Worm (Caenorhabditis elegans) whole organism, L4/young adult: ENCODE data around the gene fut-8.

Experiments used
- W03F9.2 ChIP-seq: fragments of 150-350 bp; optimal IDR thresholded peaks from 2 replicates; lab custom pipeline; 2014; ENCODE audit warnings: missing biosample characterization, missing genetic modification characterization
- dao-5 ChIP-seq: sonication (generic microtip); optimal IDR thresholded peaks from 2 replicates; lab custom pipeline; 2016; ENCODE audit warnings: missing genotype, missing genetic modification characterization, moderate library complexity, missing compliant biosample characterization
- him-1 ChIP-seq: sonication (generic microtip); optimal IDR thresholded peaks from 2 replicates; lab custom pipeline; 2016; ENCODE audit warnings: missing genotype, missing genetic modification reagents, missing genetic modification characterization, missing compliant biosample characterization

Gene fut-8

DNA sequence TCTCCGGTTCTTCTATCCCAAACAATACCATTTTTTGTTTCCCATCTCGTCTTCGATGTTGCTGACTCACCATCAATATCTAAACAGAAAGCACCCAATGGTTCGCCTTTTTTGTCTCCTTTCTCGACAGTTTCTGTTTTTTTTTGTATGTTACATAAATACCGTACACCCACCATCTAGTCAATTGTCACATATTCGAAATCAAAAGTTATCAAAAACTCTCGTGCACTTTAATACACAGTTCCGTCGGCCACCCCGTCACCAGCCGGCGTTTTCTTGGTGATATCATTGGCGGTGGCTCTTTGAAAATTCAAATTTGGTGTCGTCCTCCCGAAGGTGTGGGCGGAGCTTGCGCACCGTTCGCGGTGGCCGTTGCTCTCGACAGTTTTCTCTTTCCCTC lies 17.6 kb upstream of the fut-8 start:
- TF ChIP-seq him-1 (tag; lab: Kevin White, UChicago) (no peak), dao-5 (tag; lab: Kevin White, UChicago) (no peak), W03F9.2 (tag; lab: Kevin White, UChicago) (no peak)

ce11 chrV:6003301-6003700 lies 13.0 kb upstream of the fut-8 start, which contains the start of gene fos-1:
Gene fos-1, plus strand, starts transcription at chrV:6003601.
- TF ChIP-seq dao-5 (tag; lab: Kevin White, UChicago): no peak
- TF ChIP-seq W03F9.2 (tag; lab: Kevin White, UChicago): no peak
- no peak for TF ChIP-seq him-1 (tag; lab: Kevin White, UChicago)

ce11 chrV:6000368-6000802 lies 10.1 kb upstream of the fut-8 start:
- TF ChIP-seq W03F9.2 (tag; lab: Kevin White, UChicago) (peak; percentile 72), him-1 (tag; lab: Kevin White, UChicago) (peak; percentile 51), dao-5 (tag; lab: Kevin White, UChicago) (no peak)

DNA sequence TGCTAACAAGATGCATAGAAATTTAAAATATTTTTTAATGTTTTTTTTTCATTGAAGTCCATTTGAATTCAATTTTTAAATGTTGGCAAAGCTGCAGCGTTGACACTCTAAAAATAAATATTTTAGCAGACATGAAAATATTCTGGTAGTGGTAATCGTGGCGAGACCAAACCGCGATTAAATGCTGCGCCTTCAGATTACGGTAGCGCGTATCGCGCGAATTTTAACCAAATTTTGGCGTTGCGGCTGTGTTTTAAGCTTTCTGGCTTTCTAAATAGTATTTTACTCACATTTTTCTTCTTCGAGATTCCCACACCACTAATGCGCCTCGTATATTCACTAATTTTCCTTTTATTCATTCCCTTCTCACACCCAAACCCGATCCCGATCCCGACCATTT lies 5.8 kb upstream of the fut-8 start, which contains the start of gene cpg-4:
Gene cpg-4, plus strand, starts transcription at position 303 of the 400 bp plus-strand sequence.
- TF ChIP-seq dao-5 (tag; lab: Kevin White, UChicago): no peak

DNA sequence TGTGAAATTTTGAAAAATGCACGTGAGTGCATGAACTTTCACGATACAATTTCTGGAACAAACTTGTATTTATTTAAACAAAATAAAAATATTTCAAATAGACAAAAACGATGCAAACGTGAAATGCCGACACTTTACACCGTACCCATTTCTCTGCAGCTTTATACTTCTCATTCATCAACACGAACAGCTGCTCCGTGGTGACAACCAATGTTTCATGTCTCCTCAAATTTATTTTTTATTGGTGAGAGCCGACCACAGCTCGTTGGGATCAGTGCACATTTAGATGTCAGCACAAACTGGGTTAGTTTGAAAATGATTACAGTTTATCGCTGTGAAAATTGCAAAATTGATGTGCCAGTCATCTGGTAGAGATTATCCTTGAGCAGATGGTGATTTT lies 5.3 kb upstream of the fut-8 start:
- TF ChIP-seq him-1 (tag; lab: Kevin White, UChicago) (no peak), dao-5 (tag; lab: Kevin White, UChicago) (no peak), W03F9.2 (tag; lab: Kevin White, UChicago) (no peak)

DNA sequence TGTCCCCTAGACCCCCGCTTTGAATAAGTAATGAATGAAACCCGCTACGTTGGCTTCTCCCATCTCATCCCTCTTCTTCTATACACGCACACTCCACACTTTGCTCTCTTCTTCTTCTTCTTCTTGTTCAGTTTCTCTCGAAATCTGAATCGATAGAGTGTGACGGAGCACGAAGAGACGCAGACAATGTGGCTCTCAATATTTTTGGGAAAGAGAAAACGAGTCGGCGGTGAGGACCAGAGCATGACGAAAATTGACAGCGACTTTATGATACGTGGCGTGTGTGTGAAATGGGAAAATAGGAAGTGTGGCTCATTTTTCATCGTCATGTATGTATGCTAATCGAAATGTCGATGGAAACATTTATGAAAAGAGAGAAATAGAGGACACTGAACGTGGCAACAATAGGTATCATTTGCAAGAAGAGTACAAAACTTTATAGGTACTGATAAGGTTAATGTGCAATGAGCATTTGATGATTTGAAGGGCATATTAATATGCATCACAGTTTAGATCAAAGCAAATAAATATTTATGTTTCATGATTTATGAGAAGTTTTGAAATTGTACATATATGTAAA lies 1.3 kb upstream of the fut-8 start:
- TF ChIP-seq dao-5 (tag; lab: Kevin White, UChicago) (no peak), him-1 (tag; lab: Kevin White, UChicago) (peak; percentile 48), W03F9.2 (tag; lab: Kevin White, UChicago) (no peak)

DNA sequence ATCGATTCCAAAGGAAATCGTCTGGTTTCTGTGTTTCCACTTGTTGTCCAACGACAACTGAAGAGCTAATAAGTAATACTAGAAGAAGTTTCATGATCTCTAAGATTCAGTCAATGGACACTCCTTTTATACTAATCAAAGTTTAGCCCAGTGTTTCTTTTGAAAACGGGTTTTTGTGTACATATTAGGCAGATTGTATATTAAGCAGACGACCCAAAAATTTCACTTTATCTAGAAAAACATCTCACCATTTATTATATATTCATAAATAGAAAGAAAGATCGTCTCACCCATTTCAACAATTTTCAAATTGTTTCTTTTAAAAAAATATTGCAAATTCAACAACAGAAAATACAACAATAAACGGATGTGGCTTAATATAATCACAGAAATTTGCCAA lies 3.5 kb downstream of the fut-8 start, which contains the start of gene C10F3.7:
Gene C10F3.7, minus strand, starts transcription at position 101 of the 400 bp plus-strand sequence.
- TF ChIP-seq him-1 (tag; lab: Kevin White, UChicago) (no peak), W03F9.2 (tag; lab: Kevin White, UChicago) (no peak), dao-5 (tag; lab: Kevin White, UChicago) (no peak)

DNA sequence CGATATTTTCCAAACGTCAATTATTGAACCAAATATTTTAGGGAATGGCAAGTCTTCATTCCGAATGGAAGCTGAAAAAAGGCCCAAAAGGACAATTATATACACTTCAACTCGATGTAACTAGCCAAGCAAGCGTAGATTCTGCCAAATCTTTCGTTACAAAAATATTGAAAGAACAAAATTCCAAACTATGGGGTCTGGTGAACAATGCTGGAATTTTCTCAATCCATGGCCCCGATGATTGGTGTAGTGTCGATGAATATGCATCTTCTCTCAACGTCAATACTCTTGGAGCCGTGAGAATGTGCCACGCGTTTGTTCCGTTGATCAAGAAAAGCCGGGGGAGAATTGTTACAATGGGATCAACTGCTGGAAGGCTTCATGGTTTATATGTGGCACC lies 6.0 kb downstream of the fut-8 start:
- TF ChIP-seq him-1 (tag; lab: Kevin White, UChicago) (no peak), dao-5 (tag; lab: Kevin White, UChicago) (no peak), W03F9.2 (tag; lab: Kevin White, UChicago) (no peak)

ce11 chrV:5983380-5983779 lies 6.9 kb downstream of the fut-8 start, which contains the start of gene dhs-16:
Gene dhs-16, plus strand, starts transcription at chrV:5983745.
- TF ChIP-seq dao-5 (tag; lab: Kevin White, UChicago) (no peak), W03F9.2 (tag; lab: Kevin White, UChicago) (no peak), him-1 (tag; lab: Kevin White, UChicago) (no peak)

DNA sequence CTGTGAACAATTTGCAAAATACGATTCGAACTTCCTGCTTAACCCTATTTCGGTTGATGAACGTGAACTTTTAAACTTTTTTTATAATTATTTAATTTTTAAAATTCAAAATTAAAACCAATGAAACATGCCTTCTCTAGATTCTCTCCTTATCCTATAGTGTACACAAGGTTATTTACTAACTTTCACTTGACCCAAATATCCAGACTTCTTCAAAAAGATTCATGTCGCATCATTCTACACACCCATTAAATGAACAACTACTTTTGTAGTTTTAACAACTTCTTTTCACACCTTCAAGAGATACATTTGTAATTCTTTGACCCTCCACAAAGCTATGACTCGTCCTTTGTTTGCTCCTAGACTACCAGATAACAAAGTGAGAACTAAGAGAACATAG lies 7.6 kb downstream of the fut-8 start:
- TF ChIP-seq dao-5 (tag; lab: Kevin White, UChicago) (no peak), W03F9.2 (tag; lab: Kevin White, UChicago) (no peak), him-1 (tag; lab: Kevin White, UChicago) (no peak)

- no peak for TF ChIP-seq dao-5 (tag; lab: Kevin White, UChicago)
- no peak for TF ChIP-seq W03F9.2 (tag; lab: Kevin White, UChicago)
- TF ChIP-seq him-1 (tag; lab: Kevin White, UChicago): no peak
Measured at ce11 chrV:5975724-5976123, 14.6 kb downstream of the fut-8 start, which contains the start of gene acy-2. Gene acy-2, plus strand, starts transcription at chrV:5976024.

ce11 chrV:5973713-5974112 lies 16.6 kb downstream of the fut-8 start:
- TF ChIP-seq him-1 (tag; lab: Kevin White, UChicago): no peak
- TF ChIP-seq W03F9.2 (tag; lab: Kevin White, UChicago): no peak
- no peak for TF ChIP-seq dao-5 (tag; lab: Kevin White, UChicago)

ce11 chrV:5972582-5972981 lies 17.7 kb downstream of the fut-8 start:
- TF ChIP-seq dao-5 (tag; lab: Kevin White, UChicago) (no peak), him-1 (tag; lab: Kevin White, UChicago) (no peak), W03F9.2 (tag; lab: Kevin White, UChicago) (no peak)

DNA sequence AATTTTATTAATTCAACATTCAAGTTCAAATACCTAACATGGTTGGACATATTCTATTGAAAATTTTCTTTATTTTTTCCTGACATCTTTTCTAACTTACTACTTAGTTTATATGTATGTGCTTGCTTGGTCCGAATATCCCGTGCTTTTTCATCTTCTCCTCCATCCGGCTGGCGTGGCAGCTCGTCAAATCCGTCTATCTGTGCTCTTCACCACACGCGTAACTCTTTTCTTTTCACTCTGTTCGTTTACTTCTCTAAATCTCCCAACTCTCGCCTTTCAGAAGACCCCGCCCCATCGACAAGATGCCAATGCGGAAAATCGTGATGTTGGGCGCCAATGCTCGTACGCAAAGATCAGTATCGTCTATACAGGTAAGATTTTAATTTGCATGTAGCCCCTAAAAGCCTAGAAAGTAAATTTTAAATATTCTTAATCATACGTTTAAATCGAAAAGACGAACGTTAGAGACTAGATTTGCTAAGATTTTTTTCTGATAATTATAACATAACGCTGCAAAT lies 25.6 kb downstream of the fut-8 start:
- TF ChIP-seq him-1 (tag; lab: Kevin White, UChicago) (no peak), W03F9.2 (tag; lab: Kevin White, UChicago) (no peak), dao-5 (tag; lab: Kevin White, UChicago) (no peak)
